Worm (Caenorhabditis elegans): ENCODE measurements around the gene nas-4.

DNA sequence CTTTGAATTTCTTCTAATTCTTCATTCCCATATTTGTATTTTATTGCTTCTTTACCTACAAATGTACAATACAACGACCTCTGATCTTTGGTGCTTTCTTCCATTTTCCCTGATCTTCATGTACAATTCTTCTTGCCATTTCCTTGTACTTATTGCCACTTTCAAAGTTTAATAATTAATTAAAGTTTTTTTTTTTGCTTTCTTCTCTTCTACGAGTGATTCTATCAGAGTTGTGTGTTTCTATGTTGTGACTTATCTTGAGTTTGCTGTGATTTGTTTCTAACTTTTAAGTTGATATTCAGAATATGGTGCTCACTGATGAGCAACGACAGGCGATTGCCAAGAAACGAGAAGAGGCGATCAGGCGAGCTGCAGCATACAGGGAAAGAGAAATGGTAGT, 24.8 kb downstream of the nas-4 start, which contains the start of gene smrc-1:
- no peak for TF ChIP-seq tab-1 (GFP tag; IDR thresholded peaks at IDR 0.05)
- no peak for TF ChIP-seq T22C8.4 (GFP tag; IDR thresholded peaks at IDR 0.05)
- no peak for TF ChIP-seq klf-2 (GFP tag; conservative IDR thresholded peaks at IDR 0.05)
- TF ChIP-seq med-1 (GFP tag; optimal IDR thresholded peaks at IDR 0.05; ENCODE audit: insufficient read depth), result no peak
- TF ChIP-seq flt-1 (GFP tag; IDR thresholded peaks at IDR 0.05), result no peak
- TF ChIP-seq ztf-29 (GFP tag; IDR thresholded peaks at IDR 0.05), result no peak
- no peak for TF ChIP-seq ztf-23 (GFP tag; IDR thresholded peaks at IDR 0.05)
- no peak for TF ChIP-seq cog-1 (tag; optimal IDR thresholded peaks at IDR 0.05)

Measured in whole organism, midembryonic.